Fruit fly (Drosophila melanogaster): ENCODE results near the gene CG31515.

DNA sequence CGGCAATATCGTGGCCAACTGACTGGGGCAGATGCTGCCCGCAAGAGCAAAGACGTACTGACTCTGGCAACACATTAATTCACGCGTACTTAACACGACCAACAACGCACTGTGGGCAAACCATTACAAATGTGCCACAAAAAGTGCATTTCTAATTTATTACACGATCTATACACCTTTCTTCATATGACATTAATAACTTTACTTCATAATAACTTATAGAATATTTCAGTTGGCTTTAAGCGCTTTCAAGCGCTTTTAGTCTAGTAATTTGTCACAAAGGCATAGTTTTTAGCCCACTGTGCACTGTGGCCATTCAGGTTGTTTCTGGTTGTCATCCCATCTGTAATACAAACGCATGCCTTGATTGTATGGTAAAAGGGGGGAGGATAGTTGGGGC is 20.5 kb downstream of the CG31515 start:
- TF ChIP-seq ttk (optimal IDR thresholded peaks at IDR 0.05): no peak
- no peak for TF ChIP-seq Sin3A (optimal IDR thresholded peaks at IDR 0.05)
- no peak for TF ChIP-seq Myc (optimal IDR thresholded peaks at IDR 0.05)
- no peak for TF ChIP-seq h (optimal IDR thresholded peaks at IDR 0.05)
